Fruit fly (Drosophila melanogaster) whole organism, embryonic: ENCODE measurements around the gene CG34138.

ENCODE experiments used
- B-H2 ChIP-seq: fragments of 200-800 bp; sonication (Bioruptor generic); optimal IDR thresholded peaks from 2 replicates; lab custom pipeline; 2018; ENCODE audit warnings: missing biosample characterization, mild to moderate bottlenecking, missing genetic modification characterization
- Bteb2 ChIP-seq: fragments of 200-800 bp; sonication (Bioruptor generic); optimal IDR thresholded peaks from 2 replicates; lab custom pipeline; 2016; ENCODE audit warnings: missing biosample characterization, missing genetic modification characterization
- CG10267 ChIP-seq: fragments of 200-800 bp; sonication (Bioruptor generic); optimal IDR thresholded peaks from 2 replicates; lab custom pipeline; 2018; ENCODE audit warnings: missing biosample characterization, mild to moderate bottlenecking, missing genetic modification characterization, moderate library complexity
- CG10321 ChIP-seq: fragments of 200-800 bp; sonication (Bioruptor generic); IDR thresholded peaks from 2 replicates; pipeline ENCODE4 v1.3.6; 2022; ENCODE audit warnings: missing biosample characterization, missing genetic modification characterization
- CG10462 ChIP-seq: fragments of 200-800 bp; sonication (Bioruptor generic); optimal IDR thresholded peaks from 2 replicates; lab custom pipeline; 2016; ENCODE audit warnings: missing biosample characterization, missing genetic modification characterization
- CG12104 ChIP-seq: fragments of 200-800 bp; sonication (Bioruptor generic); optimal IDR thresholded peaks from 3 replicates; lab custom pipeline; 2016; ENCODE audit warnings: missing biosample characterization, missing genetic modification characterization
- CG12236 ChIP-seq: fragments of 200-800 bp; sonication (Bioruptor generic); optimal IDR thresholded peaks from 2 replicates; lab custom pipeline; 2016; ENCODE audit warnings: missing biosample characterization, missing genetic modification characterization
- CG12659 ChIP-seq: fragments of 200-800 bp; sonication (Bioruptor generic); optimal IDR thresholded peaks from 3 replicates; lab custom pipeline; 2017; ENCODE audit warnings: mild to moderate bottlenecking, missing biosample characterization, missing genetic modification reagents, missing genetic modification characterization
- CG12942 ChIP-seq: fragments of 200-800 bp; sonication (Bioruptor generic); optimal IDR thresholded peaks from 3 replicates; lab custom pipeline; 2016; ENCODE audit warnings: missing biosample characterization, missing genetic modification characterization
- CG13287 ChIP-seq: fragments of 200-800 bp; sonication (Bioruptor generic); IDR thresholded peaks from 2 replicates; pipeline ENCODE4 v1.3.6; 2022; ENCODE audit warnings: missing biosample characterization, missing genetic modification characterization; ENCODE audit not compliant: partially characterized antibody
- CG14014 ChIP-seq: fragments of 200-800 bp; sonication (Bioruptor generic); IDR thresholded peaks from 2 replicates; pipeline ENCODE4 v1.3.6; 2022; ENCODE audit warnings: missing biosample characterization, missing genetic modification characterization
- CG14050 ChIP-seq: fragments of 200-800 bp; sonication (Bioruptor generic); IDR thresholded peaks from 3 replicates; pipeline ENCODE4 v1.3.6; 2022; ENCODE audit warnings: missing biosample characterization, missing genetic modification characterization
- CG14441 ChIP-seq: fragments of 200-800 bp; sonication (Bioruptor generic); IDR thresholded peaks from 2 replicates; pipeline ENCODE4 v1.3.6; 2022; ENCODE audit warnings: missing biosample characterization, missing genetic modification characterization
- CG15011 ChIP-seq: fragments of 200-800 bp; sonication (Bioruptor generic); optimal IDR thresholded peaks from 3 replicates; lab custom pipeline; 2018; ENCODE audit warnings: missing biosample characterization, mild to moderate bottlenecking, missing genetic modification characterization
- CG15073 ChIP-seq: fragments of 200-800 bp; sonication (Bioruptor generic); optimal IDR thresholded peaks from 2 replicates; lab custom pipeline; 2016; ENCODE audit warnings: missing biosample characterization, missing genetic modification characterization
- CG15479 ChIP-seq: fragments of 200-800 bp; sonication (Bioruptor generic); optimal IDR thresholded peaks from 3 replicates; lab custom pipeline; 2019; ENCODE audit warnings: missing biosample characterization, mild to moderate bottlenecking, missing genetic modification characterization, moderate library complexity
- CG15696 ChIP-seq: fragments of 200-800 bp; sonication (Bioruptor generic); optimal IDR thresholded peaks from 2 replicates; lab custom pipeline; 2019; ENCODE audit warnings: missing biosample characterization, mild to moderate bottlenecking, missing genetic modification characterization, moderate library complexity
- CG17328 ChIP-seq: fragments of 200-800 bp; sonication (Bioruptor generic); IDR thresholded peaks from 2 replicates; pipeline ENCODE4 v1.3.6; 2022; ENCODE audit warnings: missing biosample characterization, missing genetic modification characterization
- CG2120 ChIP-seq: fragments of 200-800 bp; sonication (Bioruptor generic); optimal IDR thresholded peaks from 3 replicates; lab custom pipeline; 2016; ENCODE audit warnings: missing biosample characterization, missing genetic modification characterization
- CG2678 ChIP-seq: fragments of 200-800 bp; sonication (Bioruptor generic); optimal IDR thresholded peaks from 3 replicates; lab custom pipeline; 2019; ENCODE audit warnings: missing biosample characterization, mild to moderate bottlenecking, missing genetic modification characterization, moderate library complexity
- CG43689 ChIP-seq: fragments of 200-800 bp; sonication (Bioruptor generic); IDR thresholded peaks from 2 replicates; pipeline ENCODE4 v1.3.6; 2022; ENCODE audit warnings: missing biosample characterization, missing genetic modification characterization
- CG4707 ChIP-seq: fragments of 200-800 bp; sonication (Bioruptor generic); optimal IDR thresholded peaks from 2 replicates; lab custom pipeline; 2018; ENCODE audit warnings: missing biosample characterization, mild to moderate bottlenecking, missing genetic modification characterization, moderate library complexity
- CG6765 ChIP-seq: fragments of 200-800 bp; sonication (Bioruptor generic); optimal IDR thresholded peaks from 3 replicates; lab custom pipeline; 2017; ENCODE audit warnings: missing biosample characterization, mild to moderate bottlenecking, missing genetic modification characterization
- CG7839 ChIP-seq: fragments of 200-800 bp; sonication (Bioruptor generic); optimal IDR thresholded peaks from 3 replicates; lab custom pipeline; 2018; ENCODE audit warnings: missing biosample characterization, mild to moderate bottlenecking, missing genetic modification characterization, moderate library complexity
- CG9797 ChIP-seq: fragments of 200-800 bp; sonication (Bioruptor generic); optimal IDR thresholded peaks from 3 replicates; lab custom pipeline; 2018; ENCODE audit warnings: missing biosample characterization, mild to moderate bottlenecking, missing genetic modification characterization
- Dip3 ChIP-seq: fragments of 200-800 bp; sonication (Bioruptor generic); optimal IDR thresholded peaks from 3 replicates; lab custom pipeline; 2016; ENCODE audit warnings: missing biosample characterization, missing genetic modification characterization
- Lim3 ChIP-seq: fragments of 200-800 bp; sonication (Bioruptor generic); IDR thresholded peaks from 2 replicates; pipeline ENCODE4 v1.3.6; 2022; ENCODE audit warnings: missing biosample characterization, missing genetic modification characterization
- Scr ChIP-seq: fragments of 200-800 bp; sonication (Bioruptor generic); IDR thresholded peaks from 2 replicates; pipeline ENCODE4 v1.3.6; 2022; ENCODE audit warnings: missing biosample characterization, missing genetic modification characterization; ENCODE audit not compliant: partially characterized antibody
- Ssrp ChIP-seq: fragments of 200-800 bp; sonication (Bioruptor generic); optimal IDR thresholded peaks from 2 replicates; lab custom pipeline; 2018; ENCODE audit warnings: missing biosample characterization, mild to moderate bottlenecking, missing genetic modification characterization, moderate library complexity
- TFAM ChIP-seq: fragments of 200-800 bp; sonication (Bioruptor generic); optimal IDR thresholded peaks from 2 replicates; lab custom pipeline; 2017; ENCODE audit warnings: missing biosample characterization, missing genetic modification characterization, inconsistent platforms
- crp ChIP-seq, 2 experiments: fragments of 200-800 bp; sonication (Bioruptor generic); optimal IDR thresholded peaks; 2 replicates in 1 of 2; 3 replicates in 1 of 2; lab custom pipeline; 2017; ENCODE audit warnings: missing biosample characterization in 2 of 2, missing genetic modification characterization in 2 of 2, mild to moderate bottlenecking in 1 of 2, moderate library complexity in 1 of 2
- eve ChIP-seq, 2 experiments: fragments of >200 bp; optimal IDR thresholded peaks; 2 replicates each; lab custom pipeline; 2017; ENCODE audit warnings: missing biosample characterization in 2 of 2, missing genetic modification characterization in 2 of 2
- fd64A ChIP-seq: fragments of 200-800 bp; sonication (Bioruptor generic); optimal IDR thresholded peaks from 3 replicates; lab custom pipeline; 2018; ENCODE audit warnings: missing biosample characterization, mild to moderate bottlenecking, missing genetic modification characterization
- fru ChIP-seq: fragments of >200 bp; optimal IDR thresholded peaks from 2 replicates; lab custom pipeline; 2017
- org-1 ChIP-seq: fragments of 200-800 bp; sonication (Bioruptor generic); optimal IDR thresholded peaks from 2 replicates; lab custom pipeline; 2017; ENCODE audit warnings: missing biosample characterization, missing genetic modification characterization
- pnt ChIP-seq: fragments of 200-800 bp; sonication (Bioruptor generic); optimal IDR thresholded peaks from 3 replicates; lab custom pipeline; 2016; ENCODE audit warnings: missing biosample characterization, missing genetic modification characterization
- ranshi ChIP-seq: fragments of 200-800 bp; sonication (Bioruptor generic); IDR thresholded peaks from 2 replicates; pipeline ENCODE4 v1.3.6; 2022; ENCODE audit warnings: missing biosample characterization, missing genetic modification characterization
- slou ChIP-seq: fragments of 200-800 bp; sonication (Bioruptor generic); optimal IDR thresholded peaks from 3 replicates; lab custom pipeline; 2016; ENCODE audit warnings: missing biosample characterization, missing genetic modification characterization
- slp2 ChIP-seq: fragments of 200-800 bp; sonication (Bioruptor generic); optimal IDR thresholded peaks from 2 replicates; lab custom pipeline; 2016; ENCODE audit warnings: missing biosample characterization, missing genetic modification characterization
- sna ChIP-seq: fragments of 200-800 bp; sonication (Bioruptor generic); IDR thresholded peaks from 2 replicates; pipeline ENCODE4 v1.3.6; 2022; ENCODE audit warnings: missing biosample characterization, missing genetic modification characterization; ENCODE audit not compliant: partially characterized antibody
- sqz ChIP-seq: fragments of 200-800 bp; sonication (Bioruptor generic); optimal IDR thresholded peaks from 3 replicates; lab custom pipeline; 2018; ENCODE audit warnings: missing biosample characterization, mild to moderate bottlenecking, missing genetic modification characterization
- tna ChIP-seq: fragments of 200-800 bp; sonication (Bioruptor generic); IDR thresholded peaks from 2 replicates; pipeline ENCODE4 v1.3.6; 2022; ENCODE audit warnings: missing biosample characterization, missing genetic modification characterization; ENCODE audit not compliant: partially characterized antibody
- wek ChIP-seq: fragments of 200-800 bp; sonication (Bioruptor generic); optimal IDR thresholded peaks from 3 replicates; lab custom pipeline; 2018; ENCODE audit warnings: missing biosample characterization, mild to moderate bottlenecking, missing genetic modification characterization, moderate library complexity

The CG34138 gene

DNA sequence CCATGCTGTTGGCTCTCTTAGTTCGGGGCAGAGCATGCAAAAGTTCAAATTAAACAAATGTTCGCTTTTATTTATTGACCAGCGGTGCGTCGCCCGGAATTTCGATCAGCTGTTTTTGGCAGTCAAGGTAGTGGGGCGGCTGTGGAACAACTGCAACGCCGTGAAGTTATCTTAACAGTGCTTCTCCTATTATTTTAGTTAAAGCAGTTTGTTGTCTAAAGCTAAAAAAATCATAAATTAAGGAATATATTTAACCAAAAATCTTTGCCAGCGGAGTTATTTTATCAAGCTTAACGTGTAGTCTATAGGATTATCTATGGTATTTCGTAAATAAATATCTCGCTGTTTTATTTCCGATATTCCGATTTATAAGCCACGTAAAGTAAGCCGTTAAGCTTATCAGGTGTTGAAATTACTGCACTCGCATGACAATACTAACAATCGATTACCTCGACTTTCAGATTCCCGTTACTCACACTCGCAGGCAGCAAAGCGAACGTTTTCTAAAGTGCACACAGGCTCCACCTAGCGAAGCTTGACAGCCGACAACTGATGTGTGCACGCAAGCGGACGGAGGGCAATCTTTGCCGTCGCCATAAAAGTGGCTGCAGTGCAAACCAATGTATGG lies 13.7 kb downstream of the CG34138 start, which contains the start of the genes CG6195 and CG31220 (continued):
- TF ChIP-seq CG17328 (GFP tag; lab: Robert Waterston, UW) (0 out of 2 replicates have a peak, but pooled peaks have one; percentile 24), CG12104 (GFP tag; lab: Kevin White, UChicago) (no peak), Scr (GFP tag; lab: Robert Waterston, UW) (peak; percentile 39; the same call in 1 of the 2 replicates), CG15696 (tag; lab: Kevin White, UChicago) (no peak), TFAM (no peak), Ssrp (tag; lab: Kevin White, UChicago) (no peak), sna (0 out of 2 replicates have a peak, but pooled peaks have one; percentile 11), CG10321 (GFP tag; lab: Robert Waterston, UW) (no peak), CG13287 (GFP tag; lab: Robert Waterston, UW) (no peak; the same call in 1 of the 2 replicates), fru (lab: Kevin White, UChicago) (no peak), pnt (GFP tag; lab: Kevin White, UChicago) (no peak), CG7839 (tag; lab: Kevin White, UChicago) (peak; percentile 23), Dip3 (no peak), CG43689 (GFP tag; lab: Robert Waterston, UW) (no peak), org-1 (GFP tag; lab: Kevin White, UChicago) (no peak), CG2120 (GFP tag; lab: Kevin White, UChicago) (peak; percentile 20), CG2678 (tag; lab: Kevin White, UChicago) (no peak), Bteb2 (GFP tag; lab: Kevin White, UChicago) (peak; percentile 9), crp (GFP tag; optimal IDR thresholded peaks at IDR 0.05; lab: Kevin White, UChicago) (peak; percentile 80 to 98), CG12236 (no peak), CG9797 (GFP tag; lab: Kevin White, UChicago) (peak; percentile 72), B-H2 (GFP tag; lab: Kevin White, UChicago) (no peak), CG10267 (peak; percentile 26), CG12942 (GFP tag; lab: Kevin White, UChicago) (no peak), CG15011 (no peak), CG15073 (GFP tag; lab: Kevin White, UChicago) (no peak), CG10462 (GFP tag; lab: Kevin White, UChicago) (peak; percentile 74), slp2 (GFP tag; lab: Kevin White, UChicago) (no peak), CG14014 (GFP tag; lab: Robert Waterston, UW) (peak; percentile 29; the same call in 1 of the 2 replicates), sqz (no peak), CG12659 (GFP tag; lab: Kevin White, UChicago) (peak; percentile 68)

dm6 chr3R:19650718-19651117 lies 16.0 kb downstream of the CG34138 start, which contains the start of gene CG31219:
CG31219 (plus strand) TSS chr3R:19651018.
- TF ChIP-seq slou (GFP tag; lab: Kevin White, UChicago) (no peak), Bteb2 (GFP tag; lab: Kevin White, UChicago) (no peak), ranshi (GFP tag; lab: Robert Waterston, UW) (no peak), wek (GFP tag; lab: Kevin White, UChicago) (no peak), Lim3 (GFP tag; lab: Robert Waterston, UW) (no peak), CG6765 (GFP tag; lab: Kevin White, UChicago) (no peak), eve (GFP tag; optimal IDR thresholded peaks at IDR 0.05; lab: Kevin White, UChicago) (no peak), CG4707 (GFP tag; lab: Kevin White, UChicago) (no peak), CG14441 (GFP tag; lab: Robert Waterston, UW) (no peak), fd64A (GFP tag; lab: Kevin White, UChicago) (no peak), CG15479 (GFP tag; lab: Kevin White, UChicago) (no peak), tna (GFP tag; lab: Robert Waterston, UW) (no peak), CG14050 (no peak)
